Worm (Caenorhabditis elegans): ENCODE data around the gene drd-10.

DNA sequence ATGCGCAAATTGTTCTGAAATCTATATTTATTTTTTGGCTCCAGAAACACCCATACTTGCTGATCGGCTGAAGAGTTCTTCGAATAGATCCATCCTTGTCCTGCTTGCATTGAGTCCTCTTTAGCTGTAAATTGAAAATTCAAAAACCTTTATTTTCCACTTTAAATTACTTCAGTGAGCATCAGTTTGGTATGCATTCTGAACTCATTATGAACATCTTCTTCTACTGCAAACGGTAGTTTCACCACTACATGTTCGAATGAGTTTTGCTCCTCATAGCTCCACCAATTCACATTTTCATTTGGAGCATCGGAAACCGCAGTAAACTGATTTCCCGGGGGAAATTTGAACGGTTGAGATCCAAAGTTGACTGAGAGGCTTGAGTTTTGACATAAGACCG, 42.7 kb downstream of the drd-10 start:
- TF ChIP-seq nhr-28 (tag; optimal IDR thresholded peaks at IDR 0.05) (no peak), ceh-28 (tag; optimal IDR thresholded peaks at IDR 0.05) (no peak), elt-2 (tag; optimal IDR thresholded peaks at IDR 0.05) (no peak), jun-1 (tag; optimal IDR thresholded peaks at IDR 0.05) (no peak), elt-1 (tag; optimal IDR thresholded peaks at IDR 0.05) (no peak), mdl-1 (tag; optimal IDR thresholded peaks at IDR 0.05) (no peak), nhr-11 (tag; optimal IDR thresholded peaks at IDR 0.05) (no peak), pqm-1 (tag; optimal IDR thresholded peaks at IDR 0.05) (no peak), tbx-2 (tag; optimal IDR thresholded peaks at IDR 0.05) (no peak)

All from whole organism, L3 larva.